Worm (Caenorhabditis elegans) whole organism, late embryonic: ENCODE measurements around the gene srw-109.

Experiments
- eyg-1 ChIP-seq: sonication (generic microtip); optimal IDR thresholded peaks from 2 replicates; lab custom pipeline; 2016; ENCODE audit warnings: missing genotype, missing genetic modification characterization, missing compliant biosample characterization
- hlh-30 ChIP-seq: sonication (generic microtip); optimal IDR thresholded peaks from 2 replicates; lab custom pipeline; 2017; ENCODE audit warnings: antibody characterized with exemption, missing genetic modification characterization, missing compliant biosample characterization; ENCODE audit not compliant: insufficient read depth
- nhr-11 ChIP-seq: fragments of 150-350 bp; optimal IDR thresholded peaks from 2 replicates; lab custom pipeline; 2014; ENCODE audit warnings: missing biosample characterization, missing genetic modification characterization
- tbx-2 ChIP-seq: sonication (generic microtip); optimal IDR thresholded peaks from 2 replicates; lab custom pipeline; 2016; ENCODE audit warnings: missing genetic modification characterization, missing compliant biosample characterization

ce11 chrV:587818-588217 is 20.9 kb downstream of the srw-109 start, which contains the start of gene K06H6.1:
- TF ChIP-seq eyg-1 (no peak), nhr-11 (no peak), hlh-30 (tag; lab: Kevin White, UChicago) (no peak), tbx-2 (tag; lab: Kevin White, UChicago) (no peak)
